Fruit fly (Drosophila melanogaster) S2 (cell line): ENCODE data around the gene Baldspot.

Source experiments
- CG8478 ChIP-seq: fragments of >200 bp; optimal IDR thresholded peaks from 2 replicates; lab custom pipeline; 2018
- CTCF ChIP-seq, 2 experiments: fragments of >200 bp; optimal IDR thresholded peaks; 2 replicates each; lab custom pipeline; 2018

- TF ChIP-seq CTCF (optimal IDR thresholded peaks at IDR 0.05; lab: Kevin White, UChicago) (no peak), CG8478 (lab: Kevin White, UChicago) (no peak)
These were observed 21.6 kb upstream of the Baldspot start for dm6 chr3L:16683007-16683406.
